Fruit fly (Drosophila melanogaster): ENCODE measurements around the gene CG31835.
"Not testable (repeated sequence)": the region's sequence is repeated elsewhere in the genome, so short reads cannot be mapped to it uniquely, and the experiment has no call there.

CG31835 gene

DNA sequence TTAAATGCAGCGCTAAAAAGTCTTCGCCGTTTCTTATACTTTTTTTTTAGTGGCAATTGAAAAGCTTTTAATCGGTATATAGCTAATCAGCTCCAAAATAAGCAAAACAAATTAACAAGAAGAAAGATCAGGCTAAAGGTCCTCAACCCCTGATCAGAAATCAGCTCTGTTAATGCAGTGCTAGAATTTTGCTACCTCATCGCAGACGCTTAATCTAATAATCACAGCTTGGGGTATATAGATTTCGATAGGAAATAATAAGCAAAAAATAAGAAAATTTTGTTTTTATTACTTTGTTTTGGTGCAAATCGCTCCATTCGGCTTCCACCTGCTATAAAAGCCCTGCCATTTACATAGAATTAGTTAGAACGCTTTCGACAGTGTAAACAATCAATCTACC lies 7.2 kb downstream of the CG31835 start, which contains the start of gene CG34166:
Gene CG34166 (plus strand): TSS at position 301 of the 400 bp plus-strand sequence.
- TF ChIP-seq lz (GFP tag; optimal IDR thresholded peaks at IDR 0.05); CG11902 (GFP tag; optimal IDR thresholded peaks at IDR 0.05); CG11294 (GFP tag; IDR thresholded peaks at IDR 0.05): not testable (repeated sequence)

DNA sequence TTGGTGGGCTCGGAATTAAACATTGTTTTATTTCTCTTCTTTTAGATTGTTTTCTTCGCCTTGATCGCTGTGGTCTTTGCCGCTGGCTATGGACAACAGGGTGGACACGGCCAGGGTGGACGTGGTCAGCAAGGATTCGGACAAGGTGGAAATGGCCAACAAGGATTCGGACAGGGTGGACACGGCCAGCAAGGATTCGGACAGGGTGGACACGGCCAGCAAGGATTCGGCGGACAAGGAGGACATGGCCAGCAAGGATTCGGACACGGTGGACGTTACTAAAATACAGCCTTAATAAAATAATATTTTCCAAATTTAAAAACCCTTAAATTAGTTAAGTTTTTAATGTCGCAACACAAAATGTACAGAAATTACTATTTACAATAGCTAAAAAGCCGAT lies 7.7 kb downstream of the CG31835 start:
- TF ChIP-seq CG3032 (tag; optimal IDR thresholded peaks at IDR 0.05) (no peak), Ets96B (tag; optimal IDR thresholded peaks at IDR 0.05) (no peak), Ets21C (GFP tag; optimal IDR thresholded peaks at IDR 0.05) (no peak), fd85E (GFP tag; optimal IDR thresholded peaks at IDR 0.05) (no peak), topi (GFP tag; optimal IDR thresholded peaks at IDR 0.05) (no peak), pdm3 (GFP tag; optimal IDR thresholded peaks at IDR 0.05) (no peak), Hr38 (GFP tag; optimal IDR thresholded peaks at IDR 0.05) (no peak), net (GFP tag; optimal IDR thresholded peaks at IDR 0.05) (no peak), CG4318 (GFP tag; optimal IDR thresholded peaks at IDR 0.05) (no peak), OdsH (GFP tag; optimal IDR thresholded peaks at IDR 0.05) (no peak), Eip78C (GFP tag) (no peak), fkh (GFP tag; optimal IDR thresholded peaks at IDR 0.05) (no peak), CG7368 (GFP tag; optimal IDR thresholded peaks at IDR 0.05) (no peak), CG1621 (tag; optimal IDR thresholded peaks at IDR 0.05) (no peak), CG15336 (GFP tag; IDR thresholded peaks at IDR 0.05) (no peak), svp (GFP tag) (no peak), spab (GFP tag; optimal IDR thresholded peaks at IDR 0.05) (no peak), ss (GFP tag; optimal IDR thresholded peaks at IDR 0.05) (no peak), Lpt (GFP tag; optimal IDR thresholded peaks at IDR 0.05) (no peak), Eip93F (GFP tag; optimal IDR thresholded peaks at IDR 0.05) (no peak)

DNA sequence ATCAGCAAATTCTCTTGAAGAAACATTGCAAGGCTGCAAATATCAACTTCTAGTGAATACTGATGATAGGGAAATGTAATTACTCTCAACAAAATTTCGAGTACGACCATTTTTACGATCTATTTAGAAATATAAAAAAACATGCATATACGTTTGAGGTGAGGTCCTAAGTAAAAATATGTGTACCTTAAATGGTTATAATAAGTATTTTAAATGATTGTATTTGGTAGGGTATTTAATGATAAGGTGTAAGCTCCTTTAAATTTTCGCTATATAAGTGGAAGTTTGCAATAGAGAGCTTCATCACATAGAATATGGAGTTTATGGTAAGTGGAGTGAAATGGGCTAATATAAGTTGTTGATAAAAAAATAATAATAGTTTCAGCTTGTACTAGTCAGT lies 8.5 kb downstream of the CG31835 start, which contains the start of gene CG42681:
Gene CG42681 (plus strand): TSS at position 301 of the 400 bp plus-strand sequence.
- TF ChIP-seq Eip75B (GFP tag; optimal IDR thresholded peaks at IDR 0.05) (no peak), Eip78C (GFP tag) (peak; percentile 48), CG32006 (GFP tag; optimal IDR thresholded peaks at IDR 0.05) (peak; percentile 32), svp (GFP tag) (peak; percentile 51), Hr4 (GFP tag; optimal IDR thresholded peaks at IDR 0.05) (peak; percentile 36)

DNA sequence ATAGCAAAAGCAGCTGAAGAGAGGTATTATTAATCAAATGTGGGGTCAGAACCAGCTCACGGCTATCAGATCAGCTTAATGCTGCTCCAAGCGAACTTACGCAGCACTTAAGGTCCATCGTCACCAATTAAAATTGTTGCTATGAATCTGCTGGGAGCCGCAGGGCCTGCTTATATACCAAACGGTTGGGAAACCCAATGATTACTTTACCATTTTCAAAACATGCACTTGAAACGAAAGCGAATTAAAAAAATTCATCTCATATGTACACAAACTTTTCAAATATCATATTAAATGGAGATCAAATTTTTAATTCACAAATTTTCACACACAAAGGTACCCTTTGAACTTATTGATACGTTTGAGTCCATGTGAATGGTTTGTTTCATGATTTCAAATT lies 9.4 kb downstream of the CG31835 start, which contains the start of gene CG42587:
Gene CG42587 (minus strand): TSS at position 143 of the 400 bp plus-strand sequence.
- peak; percentile 70 for TF ChIP-seq svp (GFP tag)
- no peak for TF ChIP-seq eg (GFP tag; IDR thresholded peaks at IDR 0.05)
- no peak for TF ChIP-seq Ets96B (tag; optimal IDR thresholded peaks at IDR 0.05)
- no peak for TF ChIP-seq CG32006 (GFP tag; optimal IDR thresholded peaks at IDR 0.05)

DNA sequence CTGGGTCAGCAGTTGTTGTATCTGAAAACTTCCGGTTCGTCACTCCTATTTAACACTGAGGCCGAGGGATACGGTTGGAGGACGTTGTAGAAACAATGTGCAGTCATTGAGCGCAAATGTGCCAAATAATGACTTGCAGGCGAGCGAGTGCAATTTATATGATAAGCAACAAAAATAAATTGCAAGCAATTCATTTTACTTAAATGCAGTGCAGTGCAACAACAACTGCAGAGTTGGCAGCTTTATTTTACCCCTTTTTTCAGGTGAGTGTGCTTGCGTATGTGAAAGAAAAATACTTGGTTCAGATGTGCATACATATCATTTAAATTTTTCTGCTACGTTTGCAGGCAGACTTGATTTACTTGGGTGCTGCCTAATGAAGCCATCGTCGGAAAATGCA lies 10.4 kb downstream of the CG31835 start:
- TF ChIP-seq Ets21C (GFP tag; optimal IDR thresholded peaks at IDR 0.05) (no peak), CG3919 (GFP tag; optimal IDR thresholded peaks at IDR 0.05) (no peak), CG34406 (GFP tag; optimal IDR thresholded peaks at IDR 0.05) (no peak), ss (GFP tag; optimal IDR thresholded peaks at IDR 0.05) (no peak), pdm3 (GFP tag; optimal IDR thresholded peaks at IDR 0.05) (no peak), CG9139 (GFP tag; optimal IDR thresholded peaks at IDR 0.05) (no peak), Sox14 (GFP tag; optimal IDR thresholded peaks at IDR 0.05) (no peak), achi (GFP tag; optimal IDR thresholded peaks at IDR 0.05) (no peak), eg (GFP tag; IDR thresholded peaks at IDR 0.05) (no peak)

DNA sequence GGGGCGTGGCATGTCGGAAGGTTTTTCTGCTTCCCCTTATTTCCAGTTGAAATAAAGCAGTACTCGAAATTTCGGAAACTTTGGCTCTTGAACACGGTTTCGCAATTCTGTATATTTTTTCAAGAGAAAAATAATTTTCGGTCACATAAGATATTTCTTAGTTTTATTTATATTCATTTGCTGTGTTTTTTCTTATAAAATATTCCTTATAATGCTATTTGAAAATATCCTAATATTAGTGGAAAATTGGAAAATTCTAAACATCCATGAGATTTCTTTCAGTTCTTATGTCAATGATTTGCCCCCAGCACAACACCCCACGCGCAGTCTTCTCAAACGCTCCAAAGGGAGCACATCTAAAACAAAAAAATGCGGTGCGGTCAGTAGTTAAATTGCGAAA lies 24.8 kb downstream of the CG31835 start, which contains the start of gene CG4691:
Gene CG4691 (plus strand): TSS at position 301 of the 400 bp plus-strand sequence.
- TF ChIP-seq Hr38 (GFP tag; optimal IDR thresholded peaks at IDR 0.05) (no peak), Sox102F (GFP tag; optimal IDR thresholded peaks at IDR 0.05) (no peak), Sox15 (GFP tag; optimal IDR thresholded peaks at IDR 0.05) (no peak)
